Fruit fly (Drosophila melanogaster): Measurements from ENCODE around the gene CG31751.

Gene CG31751

DNA sequence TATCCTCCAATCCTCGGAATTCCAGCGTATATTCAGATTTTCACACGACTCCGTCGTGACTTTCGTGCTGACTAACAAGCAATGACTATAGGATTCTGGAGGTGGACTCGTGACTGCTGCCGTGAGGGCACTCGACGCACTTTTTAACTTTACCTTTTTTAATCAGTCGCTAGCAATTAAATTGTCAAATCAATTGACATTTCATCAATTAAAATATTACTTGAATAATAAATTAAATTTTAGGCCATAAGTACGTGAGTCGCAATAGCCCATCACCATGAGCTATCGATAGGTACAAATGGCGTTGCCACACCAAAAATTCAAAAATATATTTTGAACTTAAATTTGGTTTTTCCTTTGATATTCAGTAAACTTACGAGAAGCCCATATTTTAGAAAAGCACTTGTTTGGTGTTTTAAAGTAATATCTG is 28.6 kb downstream of the CG31751 start, which contains the start of gene Jwa (continued):
- peak; percentile 99 for TF ChIP-seq Chrac-16 (GFP tag; optimal IDR thresholded peaks at IDR 0.05)
- TF ChIP-seq CG11456 (GFP tag; IDR thresholded peaks at IDR 0.05), result peak; percentile 90
- TF ChIP-seq Xrp1 (GFP tag; IDR thresholded peaks at IDR 0.05), result peak; percentile 93
- TF ChIP-seq sqz (GFP tag; optimal IDR thresholded peaks at IDR 0.05), result no peak
- TF ChIP-seq fru (optimal IDR thresholded peaks at IDR 0.05), result no peak
- peak; percentile 86 for TF ChIP-seq CG31224 (GFP tag; IDR thresholded peaks at IDR 0.05)
- peak; percentile 92 for TF ChIP-seq NFAT (GFP tag; IDR thresholded peaks at IDR 0.05)
- peak; percentile 53 for TF ChIP-seq Ravus (GFP tag; IDR thresholded peaks at IDR 0.05)
- TF ChIP-seq kay (GFP tag; optimal IDR thresholded peaks at IDR 0.05), result peak; percentile 89
- TF ChIP-seq chinmo (GFP tag; IDR thresholded peaks at IDR 0.05; ENCODE audit: partially characterized antibody), result peak; percentile 94
- peak; percentile 96 for TF ChIP-seq pum (GFP tag; optimal IDR thresholded peaks at IDR 0.05)
- TF ChIP-seq Dp (GFP tag; optimal IDR thresholded peaks at IDR 0.05), result peak; percentile 83
- peak; percentile 80 for TF ChIP-seq Meics (GFP tag; optimal IDR thresholded peaks at IDR 0.05)
- peak; percentile 99 for TF ChIP-seq CG2129 (GFP tag; IDR thresholded peaks at IDR 0.05; ENCODE audit: partially characterized antibody)
- peak; percentile 84 for TF ChIP-seq CG15696 (tag; optimal IDR thresholded peaks at IDR 0.05)
- no peak for TF ChIP-seq br (optimal IDR thresholded peaks at IDR 0.05)
- TF ChIP-seq CG4424 (GFP tag; optimal IDR thresholded peaks at IDR 0.05), result peak; percentile 84
- TF ChIP-seq Ada2b (GFP tag; IDR thresholded peaks at IDR 0.05), result peak; percentile 79
- peak; percentile 93 for TF ChIP-seq vvl (GFP tag; IDR thresholded peaks at IDR 0.05)
- TF ChIP-seq Ptx1 (GFP tag; IDR thresholded peaks at IDR 0.05), result peak; percentile 94
- TF ChIP-seq sens (GFP tag), result peak; percentile 97
- TF ChIP-seq CG8089 (GFP tag; optimal IDR thresholded peaks at IDR 0.05), result peak; percentile 85
- peak; percentile 69 for TF ChIP-seq twi (tag; optimal IDR thresholded peaks at IDR 0.05)
- TF ChIP-seq fd102C (GFP tag; optimal IDR thresholded peaks at IDR 0.05), result peak; percentile 61
- TF ChIP-seq eyg (GFP tag; optimal IDR thresholded peaks at IDR 0.05), result peak; percentile 73
- peak; percentile 95 for TF ChIP-seq ken (GFP tag; IDR thresholded peaks at IDR 0.05)
- TF ChIP-seq corto (GFP tag; optimal IDR thresholded peaks at IDR 0.05), result peak; percentile 22
- TF ChIP-seq CG17912 (GFP tag; optimal IDR thresholded peaks at IDR 0.05), result peak; percentile 46
- TF ChIP-seq CG10321 (GFP tag; IDR thresholded peaks at IDR 0.05), result peak; percentile 36; the same call in 1 of the 2 replicates
- TF ChIP-seq CG3065 (GFP tag; optimal IDR thresholded peaks at IDR 0.05), result peak; percentile 79
- peak; percentile 96 for TF ChIP-seq CG3847 (GFP tag; IDR thresholded peaks at IDR 0.05)
- TF ChIP-seq Spps (tag; optimal IDR thresholded peaks at IDR 0.05), result peak; percentile 72
- TF ChIP-seq Mes4 (GFP tag; optimal IDR thresholded peaks at IDR 0.05), result peak; percentile 83
- TF ChIP-seq Fer2 (tag; optimal IDR thresholded peaks at IDR 0.05), result peak; percentile 70
- peak; percentile 88 for TF ChIP-seq salm (tag; optimal IDR thresholded peaks at IDR 0.05)
- peak; percentile 95 for TF ChIP-seq Sry-δ (GFP tag; optimal IDR thresholded peaks at IDR 0.05)
- peak; percentile 71 for TF ChIP-seq Blimp-1 (GFP tag; optimal IDR thresholded peaks at IDR 0.05)
- no peak for TF ChIP-seq ash1 (GFP tag; optimal IDR thresholded peaks at IDR 0.05)
- TF ChIP-seq CG15011 (GFP tag; optimal IDR thresholded peaks at IDR 0.05), result no peak
- peak; percentile 94 for TF ChIP-seq esg (GFP tag; conservative IDR thresholded peaks at IDR 0.05)
- TF ChIP-seq Sin3A (optimal IDR thresholded peaks at IDR 0.05), result peak; percentile 51
- peak; percentile 89 for TF ChIP-seq nmo (GFP tag; optimal IDR thresholded peaks at IDR 0.05)
- TF ChIP-seq CG7556 (GFP tag; optimal IDR thresholded peaks at IDR 0.05), result peak; percentile 91
- peak; percentile 84 for TF ChIP-seq wdn (GFP tag; IDR thresholded peaks at IDR 0.05)
- peak; percentile 98 for TF ChIP-seq Med (GFP tag)
- no peak for TF ChIP-seq pfk (GFP tag; optimal IDR thresholded peaks at IDR 0.05)
- peak; percentile 84 for TF ChIP-seq ara (GFP tag; IDR thresholded peaks at IDR 0.05)
- peak; percentile 31 for TF ChIP-seq btn (GFP tag; optimal IDR thresholded peaks at IDR 0.05)
- no peak for TF ChIP-seq Hr39 (optimal IDR thresholded peaks at IDR 0.05)
- peak; percentile 92 for TF ChIP-seq Atf3 (GFP tag; optimal IDR thresholded peaks at IDR 0.05)
- peak; percentile 38 to 96 for TF ChIP-seq bsh (GFP tag; optimal IDR thresholded peaks at IDR 0.05)
- TF ChIP-seq Sox100B (GFP tag; optimal IDR thresholded peaks at IDR 0.05), result peak; percentile 78
- peak; percentile 12 for TF ChIP-seq gfzf (GFP tag; optimal IDR thresholded peaks at IDR 0.05)

Data from whole organism, embryonic.